Fruit fly (Drosophila melanogaster): ENCODE data around the gene Ankle2.

DNA sequence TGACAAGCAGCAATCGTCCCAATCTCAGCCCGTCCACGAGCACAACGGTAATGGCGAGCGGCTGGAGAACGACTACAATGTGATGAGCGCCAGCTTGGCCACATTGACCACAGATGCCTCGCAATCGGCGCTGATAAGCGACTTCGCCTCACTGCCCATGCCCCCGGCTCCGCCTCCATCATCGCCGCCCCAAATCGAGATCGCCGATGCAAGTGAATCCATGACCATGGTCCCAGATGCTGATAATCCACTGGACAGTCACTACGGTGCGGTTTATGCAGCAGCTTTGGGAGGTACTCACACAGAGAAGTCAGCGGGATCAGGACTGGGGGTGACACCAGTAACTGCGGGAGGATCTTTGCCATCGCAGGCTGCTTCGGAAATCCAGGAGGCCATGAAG, 23.4 kb upstream of the Ankle2 start:
- TF ChIP-seq CG8478 (optimal IDR thresholded peaks at IDR 0.05) (no peak), CTCF (optimal IDR thresholded peaks at IDR 0.05) (no peak)

Data from S2 (cell line).